Worm (Caenorhabditis elegans) whole organism, early embryonic: ENCODE measurements around the gene T26H8.5.
"Not testable (repeated sequence)": the region's sequence is repeated elsewhere in the genome, so short reads cannot be mapped to it uniquely, and the experiment has no call there.

Source experiments
- B0310.2 ChIP-seq: sonication (generic microtip); optimal IDR thresholded peaks from 2 replicates; lab custom pipeline; 2016; ENCODE audit warnings: mild to moderate bottlenecking, missing genetic modification characterization, missing compliant biosample characterization
- F13C5.2 ChIP-seq: sonication (generic microtip); optimal IDR thresholded peaks from 2 replicates; lab custom pipeline; 2017; ENCODE audit warnings: mild to moderate bottlenecking, missing genetic modification characterization, inconsistent platforms, missing compliant biosample characterization
- aly-1 ChIP-seq: sonication (generic microtip); optimal IDR thresholded peaks from 2 replicates; lab custom pipeline; 2016; ENCODE audit warnings: missing genetic modification characterization, missing compliant biosample characterization
- ama-1 ChIP-seq: fragments of 150-350 bp; optimal IDR thresholded peaks from 2 replicates; lab custom pipeline; 2014
- ceh-13 ChIP-seq: fragments of 200-800 bp; sonication (Bioruptor generic); optimal IDR thresholded peaks from 2 replicates; lab custom pipeline; 2018; ENCODE audit warnings: mild to moderate bottlenecking, missing genetic modification characterization, missing compliant biosample characterization
- ceh-36 ChIP-seq: sonication (generic microtip); optimal IDR thresholded peaks from 2 replicates; lab custom pipeline; 2016; ENCODE audit warnings: missing genetic modification characterization, inconsistent platforms, missing compliant biosample characterization
- ets-7 ChIP-seq: sonication (generic microtip); optimal IDR thresholded peaks from 2 replicates; lab custom pipeline; 2016; ENCODE audit warnings: missing genotype, missing genetic modification characterization, missing compliant biosample characterization
- flt-1 ChIP-seq: fragments of 200-800 bp; sonication (Bioruptor generic); IDR thresholded peaks from 2 replicates; pipeline ENCODE4 v1.3.6; 2022; ENCODE audit warnings: missing genetic modification characterization, missing compliant biosample characterization
- hmbx-1 ChIP-seq: sonication (generic microtip); optimal IDR thresholded peaks from 2 replicates; lab custom pipeline; 2016; ENCODE audit warnings: mild to moderate bottlenecking, missing genetic modification characterization, missing compliant biosample characterization
- hmg-4 ChIP-seq: fragments of 200-800 bp; sonication (Bioruptor generic); optimal IDR thresholded peaks from 2 replicates; lab custom pipeline; 2018; ENCODE audit warnings: mild to moderate bottlenecking, missing genetic modification characterization, missing compliant biosample characterization
- hnd-1 ChIP-seq: sonication (generic microtip); optimal IDR thresholded peaks from 2 replicates; lab custom pipeline; 2016; ENCODE audit warnings: missing genetic modification characterization, missing compliant biosample characterization
- pes-1 ChIP-seq: fragments of 200-800 bp; sonication (Bioruptor generic); IDR thresholded peaks from 2 replicates; pipeline ENCODE4 v1.3.6; 2022; ENCODE audit warnings: missing genetic modification reagents, missing genetic modification characterization, missing compliant biosample characterization
- scrt-1 ChIP-seq: fragments of 200-800 bp; sonication (Bioruptor generic); IDR thresholded peaks from 2 replicates; pipeline ENCODE4 v1.3.6; 2022; ENCODE audit warnings: missing genetic modification characterization, missing compliant biosample characterization
- sea-1 ChIP-seq: fragments of 200-800 bp; sonication (Bioruptor generic); conservative IDR thresholded peaks from 2 replicates; pipeline ENCODE4 v1.3.6; 2022; ENCODE audit warnings: missing genetic modification characterization, missing compliant biosample characterization
- tbx-11 ChIP-seq: fragments of 200-800 bp; sonication (Bioruptor generic); IDR thresholded peaks from 2 replicates; pipeline ENCODE4 v1.3.6; 2022; ENCODE audit warnings: missing genetic modification characterization, missing compliant biosample characterization
- tbx-37 ChIP-seq: fragments of 200-800 bp; sonication (Bioruptor generic); conservative IDR thresholded peaks from 2 replicates; pipeline ENCODE4 v1.3.6; 2022; ENCODE audit warnings: missing genetic modification reagents, missing genetic modification characterization, missing compliant biosample characterization
- tra-4 ChIP-seq: sonication (generic microtip); optimal IDR thresholded peaks from 2 replicates; lab custom pipeline; 2017; ENCODE audit warnings: missing genetic modification characterization, missing compliant biosample characterization

Gene T26H8.5

DNA sequence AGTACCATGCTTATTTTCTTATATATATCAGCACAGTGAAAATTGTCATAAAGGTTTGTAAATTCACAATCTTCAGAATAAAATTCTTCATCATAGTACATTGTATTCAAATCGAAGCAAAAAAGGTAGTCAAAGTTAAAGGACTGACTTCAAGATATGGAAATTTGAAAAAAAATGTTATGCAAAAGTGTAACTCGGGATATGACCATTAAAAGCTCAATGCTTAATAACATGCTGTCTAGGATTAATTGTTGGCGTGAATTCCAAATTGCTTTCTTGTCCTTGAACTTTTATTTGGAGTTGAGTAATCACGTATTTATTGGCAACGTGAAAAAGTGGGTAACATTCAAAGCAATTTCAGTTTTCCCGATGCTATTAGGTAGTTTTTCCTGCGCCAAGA, 30.6 kb downstream of the T26H8.5 start, which contains the start of gene srw-16:
Gene srw-16, minus strand, starts transcription at position 101 of the 400 bp plus-strand sequence.
- TF ChIP-seq flt-1 (GFP tag; lab: Robert Waterston, UW) (no peak), tra-4 (tag; lab: Kevin White, UChicago) (no peak), pes-1 (GFP tag; lab: Robert Waterston, UW) (no peak), tbx-37 (no peak), sea-1 (no peak), scrt-1 (GFP tag; lab: Robert Waterston, UW) (no peak), ceh-36 (tag; lab: Kevin White, UChicago) (no peak), hmbx-1 (no peak), F13C5.2 (tag; lab: Kevin White, UChicago) (no peak), tbx-11 (GFP tag; lab: Robert Waterston, UW) (no peak), ets-7 (tag; lab: Kevin White, UChicago) (no peak), aly-1 (no peak), hnd-1 (no peak), ceh-13 (GFP tag; lab: Kevin White, UChicago) (no peak)

DNA sequence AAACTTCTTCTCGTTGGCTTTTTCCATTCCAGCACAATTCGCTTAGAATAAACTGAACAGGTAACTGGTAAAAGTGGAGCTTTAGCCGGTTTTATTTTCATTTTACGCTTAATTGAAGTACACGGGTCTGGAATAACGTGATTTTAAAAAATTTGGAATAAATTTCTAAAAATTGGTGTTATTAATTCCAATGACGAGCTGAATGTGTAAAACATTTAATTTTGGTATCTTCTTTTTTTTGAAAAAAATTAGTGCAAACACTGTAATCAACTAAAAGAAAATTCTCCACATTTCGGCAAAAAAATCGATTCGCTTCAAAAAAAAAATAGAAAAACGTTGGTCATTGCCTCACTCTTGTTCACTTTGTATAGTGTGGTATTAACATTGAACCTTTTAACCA, 33.1 kb downstream of the T26H8.5 start, which contains the start of gene T10H4.4:
Gene T10H4.4, minus strand, starts transcription at position 101 of the 400 bp plus-strand sequence.
- TF ChIP-seq tbx-11 (GFP tag; lab: Robert Waterston, UW) (no peak), sea-1 (no peak), pes-1 (GFP tag; lab: Robert Waterston, UW) (no peak), tbx-37 (no peak)

DNA sequence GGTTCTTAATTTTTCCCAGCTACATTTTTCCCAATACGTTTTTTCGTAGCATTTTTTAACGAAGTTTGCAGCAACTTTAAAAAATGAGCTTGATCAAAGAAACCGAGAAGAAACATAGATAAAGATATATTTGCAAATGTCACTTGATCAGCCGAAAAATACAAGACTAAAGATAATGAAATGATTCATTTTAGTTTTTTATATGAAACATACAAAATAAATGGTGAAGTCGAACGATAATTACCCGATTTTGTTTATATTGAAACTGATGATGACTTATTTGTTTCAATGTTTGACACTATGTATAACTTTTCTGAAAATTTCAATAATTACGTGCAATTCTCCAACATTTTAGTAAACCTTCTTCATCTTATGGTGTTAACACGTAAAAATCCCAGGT, 37.1 kb downstream of the T26H8.5 start, which contains the start of gene srw-22:
Gene srw-22, plus strand, starts transcription at position 301 of the 400 bp plus-strand sequence.
- no peak for TF ChIP-seq flt-1 (GFP tag; lab: Robert Waterston, UW)
- TF ChIP-seq ama-1 (lab: Kevin White, UChicago): no peak
- no peak for TF ChIP-seq scrt-1 (GFP tag; lab: Robert Waterston, UW)
- no peak for TF ChIP-seq hmg-4
- TF ChIP-seq F13C5.2 (tag; lab: Kevin White, UChicago): no peak
- no peak for TF ChIP-seq tbx-37
- TF ChIP-seq tbx-11 (GFP tag; lab: Robert Waterston, UW): no peak
- TF ChIP-seq hnd-1: no peak
- TF ChIP-seq ceh-13 (GFP tag; lab: Kevin White, UChicago): no peak
- no peak for TF ChIP-seq sea-1

DNA sequence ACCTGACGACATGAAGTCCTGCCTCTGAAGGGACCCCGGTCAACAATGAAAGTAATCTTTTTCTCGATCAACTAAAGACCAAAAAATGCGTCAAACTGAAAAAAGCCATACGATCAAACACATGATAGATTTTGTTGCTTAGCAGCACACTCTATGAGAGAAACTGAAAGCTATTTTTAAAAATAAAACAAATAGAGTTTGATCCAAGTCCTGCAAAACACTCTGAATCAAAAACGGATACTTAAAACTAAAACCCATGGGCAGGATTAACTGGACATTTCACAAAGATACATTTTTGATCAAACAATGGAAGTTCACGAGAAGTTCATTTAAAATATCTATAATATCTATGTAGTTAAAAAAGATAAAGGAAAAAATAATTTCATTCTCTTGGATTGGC, 38.0 kb downstream of the T26H8.5 start, which contains the start of gene T10H4.13:
Gene T10H4.13, minus strand, starts transcription at position 101 of the 400 bp plus-strand sequence.
- no peak for TF ChIP-seq sea-1

DNA sequence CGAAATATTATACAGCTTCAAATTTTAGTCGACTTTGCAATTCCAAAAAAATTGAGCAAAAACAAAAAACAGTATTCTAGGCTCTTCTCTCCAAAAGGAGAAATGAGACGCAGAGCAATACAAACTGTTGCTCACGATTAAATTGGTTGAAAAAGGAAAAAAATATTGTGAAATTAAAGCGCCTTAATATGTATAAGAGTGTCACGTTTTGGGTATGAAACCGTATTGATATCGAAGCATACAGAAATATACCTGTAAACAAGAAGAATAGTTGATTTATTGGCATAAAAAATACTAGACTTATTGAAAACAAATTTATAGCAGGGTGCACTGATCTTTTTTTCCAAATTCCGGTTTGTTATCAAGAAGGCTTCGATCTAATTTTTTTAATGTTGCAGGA, 39.6 kb downstream of the T26H8.5 start, which contains the start of gene M01B2.13:
Gene M01B2.13, minus strand, starts transcription at position 101 of the 400 bp plus-strand sequence.
- TF ChIP-seq ceh-36 (tag; lab: Kevin White, UChicago) (no peak), ceh-13 (GFP tag; lab: Kevin White, UChicago) (no peak), ets-7 (tag; lab: Kevin White, UChicago) (no peak), hmg-4 (no peak), pes-1 (GFP tag; lab: Robert Waterston, UW) (no peak), aly-1 (no peak), tbx-37 (no peak), scrt-1 (GFP tag; lab: Robert Waterston, UW) (no peak), hnd-1 (no peak), sea-1 (no peak), tra-4 (tag; lab: Kevin White, UChicago) (no peak), B0310.2 (tag; lab: Kevin White, UChicago) (no peak), ama-1 (lab: Kevin White, UChicago) (no peak), tbx-11 (GFP tag; lab: Robert Waterston, UW) (no peak), flt-1 (GFP tag; lab: Robert Waterston, UW) (no peak), hmbx-1 (no peak), F13C5.2 (tag; lab: Kevin White, UChicago) (no peak)

DNA sequence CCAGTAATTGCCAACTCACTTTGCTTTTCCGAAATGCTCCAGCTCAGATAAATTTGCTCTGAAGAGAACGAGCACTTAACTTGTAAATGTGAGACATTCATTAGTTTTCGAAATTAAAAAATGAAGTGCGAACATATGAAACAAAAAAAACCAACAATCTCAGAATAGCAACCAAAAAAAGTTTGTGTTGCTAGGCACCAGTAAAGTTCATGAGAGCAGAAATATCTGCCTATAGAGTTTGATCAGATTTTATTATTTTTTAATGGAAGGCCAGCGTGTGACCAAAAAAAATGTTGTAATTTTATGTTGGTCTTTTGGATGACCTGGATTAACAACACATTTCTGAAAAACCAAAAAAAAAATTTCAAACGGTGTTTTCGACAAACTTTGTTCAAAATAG, 41.3 kb downstream of the T26H8.5 start, which contains the start of gene M01B2.12:
Gene M01B2.12, minus strand, starts transcription at position 101 of the 400 bp plus-strand sequence.
- TF ChIP-seq hnd-1: no peak
- TF ChIP-seq ceh-13 (GFP tag; lab: Kevin White, UChicago): no peak

DNA sequence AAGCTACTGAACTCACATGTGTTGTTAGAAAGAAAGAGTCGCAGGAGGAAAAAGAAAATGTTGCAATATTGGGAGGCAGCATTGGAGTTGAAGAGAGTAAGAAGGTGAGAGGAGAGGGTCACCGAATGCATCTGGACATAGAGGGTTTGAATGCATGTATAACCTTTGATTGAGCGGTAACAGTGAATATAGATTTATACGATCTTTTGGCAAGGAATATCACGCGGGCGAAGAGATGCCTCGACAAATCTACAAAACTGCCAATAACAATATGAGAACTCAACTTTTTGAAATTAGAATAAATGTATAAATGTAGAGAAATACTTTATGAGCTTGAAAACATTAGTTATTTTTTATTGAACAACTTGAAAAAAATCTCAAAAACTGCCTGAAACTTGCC, 43.1 kb downstream of the T26H8.5 start, which contains the start of gene M01B2.10:
Gene M01B2.10, minus strand, starts transcription at position 101 of the 400 bp plus-strand sequence.
- not testable (repeated sequence) for TF ChIP-seq aly-1; F13C5.2 (tag; lab: Kevin White, UChicago); ama-1 (lab: Kevin White, UChicago)

DNA sequence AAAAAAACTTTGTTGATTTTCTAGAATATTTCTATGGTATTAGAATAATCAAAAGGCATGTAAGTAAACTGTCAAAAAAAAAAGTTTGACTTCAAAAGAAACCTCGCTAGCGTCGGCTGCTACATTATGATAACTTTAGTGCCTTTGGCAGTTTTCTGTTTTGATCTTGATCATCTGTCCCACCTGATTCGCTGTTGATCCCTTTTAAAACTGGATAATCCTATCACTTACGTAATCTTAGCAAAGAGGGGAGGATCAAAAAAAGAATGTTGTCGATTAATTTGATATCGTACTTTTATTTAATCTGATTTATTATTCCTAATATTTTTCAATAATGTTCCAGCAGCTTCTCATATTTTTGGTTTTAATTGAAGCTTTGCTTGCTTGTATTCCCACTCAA, 45.5 kb downstream of the T26H8.5 start, which contains the start of gene M01B2.8:
Gene M01B2.8, plus strand, starts transcription at position 301 of the 400 bp plus-strand sequence.
- TF ChIP-seq hmg-4 (no peak), tbx-37 (no peak), hnd-1 (no peak), ceh-13 (GFP tag; lab: Kevin White, UChicago) (no peak), flt-1 (GFP tag; lab: Robert Waterston, UW) (no peak), ets-7 (tag; lab: Kevin White, UChicago) (no peak), B0310.2 (tag; lab: Kevin White, UChicago) (no peak), hmbx-1 (no peak), sea-1 (no peak), scrt-1 (GFP tag; lab: Robert Waterston, UW) (no peak), ama-1 (lab: Kevin White, UChicago) (no peak)

DNA sequence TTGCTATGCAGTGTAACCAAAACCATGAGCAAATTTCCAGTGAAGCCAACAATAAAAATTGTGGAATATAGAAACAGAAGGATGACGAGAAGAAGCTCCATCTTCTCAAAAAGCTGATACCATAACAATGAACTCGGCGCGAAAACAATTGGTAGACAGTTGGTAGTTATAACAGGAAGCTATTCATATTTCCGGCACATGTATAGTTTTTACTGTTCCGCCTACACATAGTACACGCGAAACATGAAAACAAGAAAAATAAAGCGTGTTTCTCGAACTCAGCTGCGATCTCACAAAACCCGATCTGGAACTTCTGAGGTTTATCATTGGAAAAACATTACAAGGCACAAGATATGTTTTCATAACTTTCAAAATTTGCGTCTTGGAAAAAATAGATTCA, 46.4 kb downstream of the T26H8.5 start, which contains the start of gene srsx-37:
Gene srsx-37, minus strand, starts transcription at position 101 of the 400 bp plus-strand sequence.
- TF ChIP-seq F13C5.2 (tag; lab: Kevin White, UChicago) (no peak), tbx-11 (GFP tag; lab: Robert Waterston, UW) (no peak), B0310.2 (tag; lab: Kevin White, UChicago) (no peak)
